Worm (Caenorhabditis elegans) whole organism, L4 larva: ENCODE measurements around the gene nos-2.

Source experiments
- Y105C5A.15 ChIP-seq: fragments of 200-800 bp; sonication (Bioruptor generic); IDR thresholded peaks from 2 replicates; pipeline ENCODE4 v1.3.6; 2022; ENCODE audit warnings: missing genetic modification characterization, missing compliant biosample characterization
- Y48G9A.11 ChIP-seq: fragments of 200-800 bp; sonication (Bioruptor generic); IDR thresholded peaks from 2 replicates; pipeline ENCODE4 v1.3.6; 2022; ENCODE audit warnings: missing genetic modification reagents, missing genetic modification characterization, missing compliant biosample characterization
- Y75B8A.6 ChIP-seq: fragments of 200-800 bp; sonication (Bioruptor generic); IDR thresholded peaks from 2 replicates; pipeline ENCODE4 v1.3.6; 2022; ENCODE audit warnings: missing genetic modification reagents, missing genetic modification characterization, missing compliant biosample characterization
- ZK337.2 ChIP-seq: fragments of 200-800 bp; sonication (Bioruptor generic); IDR thresholded peaks from 2 replicates; pipeline ENCODE4 v1.3.6; 2022; ENCODE audit warnings: missing genetic modification reagents, missing genetic modification characterization, missing compliant biosample characterization
- ceh-20 ChIP-seq: fragments of 200-800 bp; sonication (Bioruptor generic); IDR thresholded peaks from 2 replicates; pipeline ENCODE4 v1.3.6; 2022; ENCODE audit warnings: missing genetic modification reagents, missing genetic modification characterization, missing compliant biosample characterization
- ceh-62 ChIP-seq: sonication (generic microtip); optimal IDR thresholded peaks from 2 replicates; lab custom pipeline; 2017; ENCODE audit warnings: missing biosample characterization, missing genetic modification characterization
- ceh-82 ChIP-seq: sonication (generic microtip); optimal IDR thresholded peaks from 2 replicates; lab custom pipeline; 2017; ENCODE audit warnings: missing biosample characterization, missing genetic modification characterization
- ces-1 ChIP-seq: fragments of 150-350 bp; sonication (generic microtip); optimal IDR thresholded peaks from 4 replicates; lab custom pipeline; 2014; ENCODE audit warnings: missing biosample characterization, missing genetic modification reagents, missing genetic modification characterization
- daf-12 ChIP-seq: fragments of 150-350 bp; optimal IDR thresholded peaks from 2 replicates; lab custom pipeline; 2014; ENCODE audit warnings: missing biosample characterization, missing genetic modification reagents, missing genetic modification characterization
- daf-19 ChIP-seq: fragments of 200-800 bp; sonication (Bioruptor generic); conservative IDR thresholded peaks from 2 replicates; pipeline ENCODE4 v1.3.6; 2022; ENCODE audit warnings: missing genetic modification characterization, missing compliant biosample characterization
- dmd-6 ChIP-seq: fragments of 200-800 bp; sonication (Bioruptor generic); IDR thresholded peaks from 2 replicates; pipeline ENCODE4 v1.3.6; 2022; ENCODE audit warnings: missing genetic modification reagents, missing genetic modification characterization, missing compliant biosample characterization
- dve-1 ChIP-seq: sonication (generic microtip); optimal IDR thresholded peaks from 2 replicates; lab custom pipeline; 2017; ENCODE audit warnings: antibody characterized with exemption, mild to moderate bottlenecking, missing genetic modification characterization, missing compliant biosample characterization; ENCODE audit not compliant: insufficient read depth
- egl-27 ChIP-seq: sonication (generic microtip); optimal IDR thresholded peaks from 3 replicates; lab custom pipeline; 2017; ENCODE audit warnings: missing biosample characterization, missing genetic modification reagents, missing genetic modification characterization
- hif-1 ChIP-seq, 2 experiments: sonication (generic microtip); optimal IDR thresholded peaks; 2 replicates each; lab custom pipeline; 2016 to 2017; ENCODE audit warnings: missing compliant biosample characterization in 2 of 2, missing genetic modification characterization in 2 of 2, missing genetic modification reagents in 2 of 2, missing genotype in 2 of 2, mild to moderate bottlenecking in 1 of 2
- hlh-11 ChIP-seq: fragments of 200-800 bp; sonication (Bioruptor generic); optimal IDR thresholded peaks from 2 replicates; lab custom pipeline; 2018; ENCODE audit warnings: mild to moderate bottlenecking, missing genetic modification characterization, missing compliant biosample characterization
- jun-1 ChIP-seq: fragments of 150-350 bp; optimal IDR thresholded peaks from 2 replicates; lab custom pipeline; 2014; ENCODE audit warnings: missing biosample characterization, missing genetic modification reagents, missing genetic modification characterization
- lin-1 ChIP-seq: fragments of 200-800 bp; sonication (Bioruptor generic); IDR thresholded peaks from 2 replicates; pipeline ENCODE4 v1.3.6; 2022; ENCODE audit warnings: missing genetic modification reagents, missing genetic modification characterization, missing compliant biosample characterization
- lin-38 ChIP-seq: fragments of 200-800 bp; sonication (Bioruptor generic); IDR thresholded peaks from 2 replicates; pipeline ENCODE4 v1.3.6; 2022; ENCODE audit warnings: missing genetic modification reagents, missing genetic modification characterization, missing compliant biosample characterization
- lin-39 ChIP-seq: fragments of 150-350 bp; optimal IDR thresholded peaks from 2 replicates; lab custom pipeline; 2014; ENCODE audit warnings: missing biosample characterization, missing genetic modification reagents, missing genetic modification characterization
- lir-3 ChIP-seq: sonication (generic microtip); optimal IDR thresholded peaks from 2 replicates; lab custom pipeline; 2016; ENCODE audit warnings: mild to moderate bottlenecking, missing genetic modification characterization, missing compliant biosample characterization
- madf-5 ChIP-seq, 2 experiments: fragments of 200-800 bp; sonication (Bioruptor generic); IDR thresholded peaks; 2 replicates each; pipeline ENCODE4 v1.3.6; 2022; ENCODE audit warnings: missing compliant biosample characterization in 2 of 2, missing genetic modification characterization in 2 of 2
- mep-1 ChIP-seq: fragments of 150-350 bp; sonication (generic microtip); optimal IDR thresholded peaks from 3 replicates; lab custom pipeline; 2014; ENCODE audit warnings: missing biosample characterization, missing genetic modification characterization
- nhr-102 ChIP-seq: sonication (generic microtip); optimal IDR thresholded peaks from 2 replicates; lab custom pipeline; 2016; ENCODE audit warnings: mild to moderate bottlenecking, missing genetic modification characterization, moderate library complexity, missing compliant biosample characterization
- nhr-11 ChIP-seq: fragments of 150-350 bp; optimal IDR thresholded peaks from 2 replicates; lab custom pipeline; 2014; ENCODE audit warnings: missing biosample characterization, missing genetic modification characterization
- nhr-111 ChIP-seq: fragments of 200-800 bp; sonication (Bioruptor generic); optimal IDR thresholded peaks from 2 replicates; lab custom pipeline; 2018; ENCODE audit warnings: mild to moderate bottlenecking, missing genetic modification characterization, missing compliant biosample characterization
- nhr-237 ChIP-seq: sonication (generic microtip); optimal IDR thresholded peaks from 2 replicates; lab custom pipeline; 2017; ENCODE audit warnings: missing biosample characterization, missing genetic modification characterization
- nhr-41 ChIP-seq: fragments of 200-800 bp; sonication (Bioruptor generic); IDR thresholded peaks from 2 replicates; pipeline ENCODE4 v1.3.6; 2022; ENCODE audit warnings: missing genetic modification reagents, missing genetic modification characterization, missing compliant biosample characterization
- nhr-48 ChIP-seq: sonication (generic microtip); optimal IDR thresholded peaks from 2 replicates; lab custom pipeline; 2016; ENCODE audit warnings: mild to moderate bottlenecking, missing genetic modification characterization, missing compliant biosample characterization
- nhr-77 ChIP-seq: fragments of 150-350 bp; optimal IDR thresholded peaks from 2 replicates; lab custom pipeline; 2014; ENCODE audit warnings: missing biosample characterization, missing genetic modification characterization
- pha-4 ChIP-seq, 2 experiments: fragments of 150-350 bp in 1 of 2; fragments of 200-800 bp in 1 of 2; sonication (Bioruptor generic) in 1 of 2; IDR thresholded peaks in 1 of 2; optimal IDR thresholded peaks in 1 of 2; 2 replicates each; pipeline versions ENCODE4 v1.3.6 to Lab custom; 2014 to 2022; ENCODE audit warnings: missing genetic modification characterization in 2 of 2, missing genetic modification reagents in 2 of 2, missing biosample characterization in 1 of 2, missing compliant biosample characterization in 1 of 2
- pqm-1 ChIP-seq: sonication (generic microtip); optimal IDR thresholded peaks from 2 replicates; lab custom pipeline; 2017; ENCODE audit warnings: missing biosample characterization, missing genetic modification characterization
- set-16 ChIP-seq: fragments of 200-800 bp; sonication (Bioruptor generic); IDR thresholded peaks from 2 replicates; pipeline ENCODE4 v1.3.6; 2022; ENCODE audit warnings: missing genetic modification reagents, missing genetic modification characterization, missing compliant biosample characterization
- skn-1 ChIP-seq: fragments of 150-350 bp; optimal IDR thresholded peaks from 2 replicates; lab custom pipeline; 2014; ENCODE audit warnings: missing biosample characterization, missing genetic modification characterization
- snpc-1.2 ChIP-seq: fragments of 200-800 bp; sonication (Bioruptor generic); IDR thresholded peaks from 2 replicates; pipeline ENCODE4 v1.3.6; 2022; ENCODE audit warnings: missing genetic modification reagents, missing genetic modification characterization, missing compliant biosample characterization
- snpc-4 ChIP-seq: fragments of 150-350 bp; optimal IDR thresholded peaks from 2 replicates; lab custom pipeline; 2014; ENCODE audit warnings: missing biosample characterization, missing genetic modification characterization
- tag-97 ChIP-seq: fragments of 200-800 bp; sonication (Bioruptor generic); IDR thresholded peaks from 2 replicates; pipeline ENCODE4 v1.3.6; 2022; ENCODE audit warnings: missing genetic modification characterization, missing compliant biosample characterization
- unc-39 ChIP-seq: sonication (generic microtip); optimal IDR thresholded peaks from 2 replicates; lab custom pipeline; 2017; ENCODE audit warnings: missing biosample characterization, missing genetic modification characterization
- zip-2 ChIP-seq: fragments of 150-350 bp; optimal IDR thresholded peaks from 2 replicates; lab custom pipeline; 2014; ENCODE audit warnings: missing biosample characterization, missing genetic modification characterization

The nos-2 gene

ce11 chrII:7093339-7093821, 28.0 kb downstream of the nos-2 start, which contains the start of gene T02G5.3:
Gene T02G5.3, plus strand, starts transcription at chrII:7093389.
- TF ChIP-seq ceh-82 (tag; lab: Kevin White, UChicago) (no peak), jun-1 (tag; lab: Kevin White, UChicago) (no peak), lin-39 (no peak), nhr-48 (tag; lab: Kevin White, UChicago) (no peak), madf-5 (GFP tag; IDR thresholded peaks at IDR 0.05; lab: Robert Waterston, UW) (no peak), nhr-237 (tag; lab: Kevin White, UChicago) (no peak), zip-2 (no peak), lir-3 (tag; lab: Kevin White, UChicago) (no peak), ZK337.2 (GFP tag; lab: Robert Waterston, UW) (no peak), lin-1 (no peak), mep-1 (tag; lab: Kevin White, UChicago) (no peak), nhr-41 (GFP tag; lab: Robert Waterston, UW) (no peak), snpc-4 (no peak), nhr-111 (GFP tag; lab: Kevin White, UChicago) (no peak), dmd-6 (GFP tag; lab: Robert Waterston, UW) (no peak), unc-39 (tag; lab: Kevin White, UChicago) (no peak), pqm-1 (tag; lab: Kevin White, UChicago) (no peak), Y75B8A.6 (no peak)

ce11 chrII:7095970-7096369, 30.6 kb downstream of the nos-2 start:
- TF ChIP-seq hlh-11 (tag; lab: Kevin White, UChicago) = no peak
- TF ChIP-seq hif-1 (tag; optimal IDR thresholded peaks at IDR 0.05; lab: Kevin White, UChicago) = no peak
- TF ChIP-seq snpc-4 = no peak
- TF ChIP-seq nhr-111 (GFP tag; lab: Kevin White, UChicago) = no peak
- no peak for TF ChIP-seq ceh-20 (GFP tag; lab: Robert Waterston, UW)
- no peak for TF ChIP-seq skn-1 (tag; lab: Kevin White, UChicago)
- no peak for TF ChIP-seq Y48G9A.11 (GFP tag; lab: Robert Waterston, UW)
- no peak for TF ChIP-seq nhr-237 (tag; lab: Kevin White, UChicago)
- no peak for TF ChIP-seq ceh-62 (tag; lab: Kevin White, UChicago)
- no peak for TF ChIP-seq daf-12 (tag; lab: Kevin White, UChicago)
- no peak for TF ChIP-seq nhr-77
- TF ChIP-seq tag-97 (GFP tag; lab: Robert Waterston, UW) = no peak
- TF ChIP-seq Y105C5A.15 (GFP tag; lab: Robert Waterston, UW) = no peak
- no peak for TF ChIP-seq set-16
- no peak for TF ChIP-seq pha-4 (GFP tag; IDR thresholded peaks at IDR 0.05; lab: Robert Waterston, UW)
- TF ChIP-seq pha-4 (tag; optimal IDR thresholded peaks at IDR 0.05; lab: Kevin White, UChicago) = no peak

ce11 chrII:7098578-7098977, 33.2 kb downstream of the nos-2 start, which contains the start of gene mct-5:
Gene mct-5, minus strand, starts transcription at chrII:7098593.
- TF ChIP-seq mep-1 (tag; lab: Kevin White, UChicago) (no peak), dve-1 (no peak), daf-19 (GFP tag; lab: Robert Waterston, UW) (no peak), jun-1 (tag; lab: Kevin White, UChicago) (no peak), nhr-102 (tag; lab: Kevin White, UChicago) (no peak), nhr-11 (tag; lab: Kevin White, UChicago) (no peak), ceh-82 (tag; lab: Kevin White, UChicago) (no peak), lin-38 (GFP tag; lab: Robert Waterston, UW) (no peak), snpc-1.2 (GFP tag; lab: Robert Waterston, UW) (no peak), egl-27 (tag; lab: Kevin White, UChicago) (no peak), ces-1 (GFP tag; lab: Kevin White, UChicago) (no peak), unc-39 (tag; lab: Kevin White, UChicago) (no peak)
